Fruit fly (Drosophila melanogaster): Measurements from ENCODE around the gene D19A.
"Not testable (repeated sequence)": the region's sequence is repeated elsewhere in the genome, so short reads cannot be mapped to it uniquely, and the experiment has no call there.

dm6 chr3L:6149248-6149647 is 39.7 kb downstream of the D19A start, which contains the start of gene Lcp65Ab1:
- TF ChIP-seq psq (GFP tag; optimal IDR thresholded peaks at IDR 0.05); CrebA (GFP tag; optimal IDR thresholded peaks at IDR 0.05; ENCODE audit: borderline replicate concordance); Abd-B (GFP tag; optimal IDR thresholded peaks at IDR 0.05); lola (GFP tag; optimal IDR thresholded peaks at IDR 0.05); h (GFP tag; optimal IDR thresholded peaks at IDR 0.05); pan (optimal IDR thresholded peaks at IDR 0.05): not testable (repeated sequence)
